Worm (Caenorhabditis elegans): ENCODE results near the gene rab-30.

rab-30 gene

DNA sequence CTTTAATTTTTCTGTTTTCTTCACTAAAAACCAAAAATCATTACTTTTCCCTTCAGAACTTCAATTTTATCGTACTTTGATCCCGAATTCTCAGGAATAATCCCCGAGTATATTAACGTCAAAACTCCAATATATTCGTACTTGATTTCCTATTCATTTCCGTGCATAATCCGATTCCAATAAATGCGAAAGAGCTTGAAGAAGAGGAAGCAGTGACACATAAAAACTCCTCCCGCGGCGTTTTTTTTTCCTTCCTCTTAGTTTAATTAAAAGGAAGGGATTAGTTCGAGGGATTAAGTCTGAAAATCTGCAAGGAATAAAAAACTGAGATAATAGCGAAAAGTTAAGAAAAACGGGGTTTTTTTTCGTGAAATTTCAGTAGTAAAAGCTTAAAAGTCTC lies 40.5 kb downstream of the rab-30 start:
- TF ChIP-seq unc-62 (GFP tag; optimal IDR thresholded peaks at IDR 0.05) = no peak

DNA sequence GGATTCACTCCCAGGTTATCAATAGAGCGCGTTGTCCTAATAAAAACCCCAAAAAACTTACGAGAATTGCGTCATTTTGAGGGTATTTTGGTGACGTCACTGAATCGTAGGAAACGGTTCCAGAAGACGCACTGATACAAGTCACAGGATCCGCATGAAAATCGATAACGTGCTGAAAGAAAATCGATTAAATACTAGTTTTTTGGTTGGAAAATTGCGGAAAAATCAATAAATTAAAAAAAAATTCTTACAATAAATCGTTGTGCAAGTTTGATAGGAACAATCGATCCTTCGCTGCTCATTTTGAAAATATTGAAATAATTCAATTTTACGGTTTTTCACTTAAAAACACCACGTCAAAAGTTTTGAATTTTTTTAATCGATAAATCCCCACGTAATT lies 42.9 kb downstream of the rab-30 start, which contains the start of gene Y39A1A.2:
Gene Y39A1A.2 (minus strand): TSS at position 319 of the 400 bp plus-strand sequence.
- TF ChIP-seq unc-62 (GFP tag; optimal IDR thresholded peaks at IDR 0.05) = no peak

DNA sequence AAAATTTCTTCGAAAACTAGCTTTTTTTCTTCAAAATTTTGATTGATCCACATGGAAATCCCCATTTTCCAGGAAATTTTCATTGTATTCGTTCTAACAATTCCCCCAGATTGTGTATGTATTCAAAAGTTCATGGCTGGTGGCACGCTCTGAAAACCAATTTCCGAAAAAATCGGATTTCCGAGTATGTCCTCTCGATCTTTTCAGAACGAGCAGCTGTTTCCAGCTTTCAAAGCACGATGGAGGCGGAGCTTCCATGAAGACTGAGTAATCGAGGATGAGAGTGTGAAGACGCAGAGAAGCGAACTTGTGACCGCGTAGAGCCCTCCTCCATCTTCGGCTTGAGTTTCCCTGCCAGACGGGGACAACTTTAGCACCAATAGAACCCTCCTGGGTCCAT lies 43.9 kb downstream of the rab-30 start:
- no peak for TF ChIP-seq unc-62 (GFP tag; optimal IDR thresholded peaks at IDR 0.05)

DNA sequence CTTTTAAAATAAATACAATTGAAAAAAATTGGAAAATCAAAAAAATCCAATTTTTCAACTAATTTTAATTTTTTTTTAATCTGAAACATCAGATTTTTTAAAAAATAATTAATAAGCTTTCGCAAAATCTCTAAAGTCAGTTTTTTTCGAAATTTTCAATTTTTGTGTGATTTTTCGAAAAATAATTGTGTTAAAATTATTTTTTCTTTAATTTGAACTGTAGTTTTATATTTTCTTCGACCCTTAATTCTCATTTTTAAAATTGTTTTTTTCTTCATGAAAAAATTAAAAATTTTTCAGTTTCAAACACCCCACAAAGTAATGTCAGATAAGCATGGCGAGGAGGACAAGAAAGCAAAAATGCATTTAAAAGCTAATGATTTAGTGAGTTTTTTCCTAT lies 44.7 kb downstream of the rab-30 start, which contains the start of gene rabx-5:
Gene rabx-5 (plus strand): TSS at position 301 of the 400 bp plus-strand sequence.
- no peak for TF ChIP-seq unc-62 (GFP tag; optimal IDR thresholded peaks at IDR 0.05)

DNA sequence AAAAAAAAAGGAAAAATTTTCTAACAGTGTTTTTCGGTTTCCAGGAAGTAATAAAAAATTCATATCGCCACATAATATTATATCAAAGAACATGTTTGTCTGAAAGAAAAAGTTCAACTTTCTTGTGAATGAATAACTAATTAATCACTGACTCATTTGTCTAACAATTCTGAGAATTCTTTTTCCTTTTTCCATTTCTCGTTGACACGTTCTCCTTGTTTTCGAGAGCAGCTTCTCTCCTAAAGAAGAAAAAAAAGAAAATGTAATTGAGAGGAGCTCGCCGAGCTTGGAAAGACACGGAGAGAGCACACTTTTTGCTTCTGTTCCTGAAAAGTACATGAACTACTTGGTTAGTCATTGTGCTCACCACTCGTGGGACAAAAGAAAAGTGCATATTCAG lies 47.8 kb downstream of the rab-30 start:
- no peak for TF ChIP-seq unc-62 (GFP tag; optimal IDR thresholded peaks at IDR 0.05)

DNA sequence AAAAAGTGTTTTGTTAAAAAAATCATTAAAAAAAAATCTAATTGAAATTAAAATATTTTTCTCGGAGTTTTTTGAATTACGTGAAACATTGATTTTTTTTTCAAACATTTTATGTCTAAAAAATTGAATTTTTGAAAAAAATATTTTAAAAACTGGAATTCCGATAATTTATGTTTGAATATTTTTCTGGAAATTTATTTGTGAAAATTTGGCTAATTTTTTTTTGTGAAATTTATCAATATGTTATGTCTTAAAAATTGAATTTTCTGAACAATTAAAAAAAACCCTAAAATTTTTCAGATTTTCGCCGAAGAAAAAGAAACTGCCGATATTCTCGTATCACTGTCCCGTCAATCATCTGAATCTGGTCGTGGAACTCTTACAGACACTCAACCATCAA lies 51.9 kb downstream of the rab-30 start, which contains the start of gene Y39A1A.24:
Gene Y39A1A.24 (plus strand): TSS at position 301 of the 400 bp plus-strand sequence.
- TF ChIP-seq unc-62 (GFP tag; optimal IDR thresholded peaks at IDR 0.05) = no peak

DNA sequence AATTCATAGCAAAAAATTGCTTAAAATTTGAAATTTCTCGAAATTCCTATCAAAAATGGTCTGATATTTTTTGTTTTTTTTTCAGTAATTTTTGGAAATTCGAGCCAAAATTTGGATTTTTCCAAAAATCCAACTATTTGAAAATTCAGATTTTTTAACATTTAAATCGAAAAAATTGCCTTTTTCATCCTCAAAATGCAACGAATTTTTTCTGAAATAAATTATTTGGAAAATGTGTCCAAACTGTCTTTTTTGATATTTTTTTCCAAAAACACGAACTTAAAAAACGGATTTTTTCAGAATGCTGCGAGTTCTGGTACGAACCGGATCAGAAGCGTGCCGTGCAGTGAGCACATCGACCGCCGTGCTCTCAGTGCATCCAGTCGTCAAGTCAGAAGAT lies 54.8 kb downstream of the rab-30 start, which contains the start of gene mrpl-22:
Gene mrpl-22 (plus strand): TSS at position 301 of the 400 bp plus-strand sequence.
- TF ChIP-seq unc-62 (GFP tag; optimal IDR thresholded peaks at IDR 0.05) = no peak

All from whole organism, dauer.